Fruit fly (Drosophila melanogaster) whole organism, wandering third instar larva: ENCODE data around the gene HIP-R.

ENCODE experiments used
- Abd-B ChIP-seq: fragments of >200 bp; optimal IDR thresholded peaks from 2 replicates; lab custom pipeline; 2017; ENCODE audit warnings: missing biosample characterization, missing genetic modification characterization
- CG32264 ChIP-seq: fragments of 200-800 bp; sonication (Bioruptor generic); optimal IDR thresholded peaks from 2 replicates; lab custom pipeline; 2016; ENCODE audit warnings: missing biosample characterization, missing genetic modification characterization
- CG9705 ChIP-seq: fragments of 200-800 bp; sonication (Bioruptor generic); optimal IDR thresholded peaks from 2 replicates; lab custom pipeline; 2018; ENCODE audit warnings: missing biosample characterization, mild to moderate bottlenecking, missing genetic modification characterization
- CrebA ChIP-seq: fragments of 200-800 bp; sonication (Bioruptor generic); optimal IDR thresholded peaks from 2 replicates; lab custom pipeline; 2016; ENCODE audit warnings: missing biosample characterization, mild to moderate bottlenecking, missing genetic modification characterization, borderline replicate concordance
- Dfd ChIP-seq: fragments of >200 bp; optimal IDR thresholded peaks from 2 replicates; lab custom pipeline; 2017; ENCODE audit warnings: missing biosample characterization, missing genetic modification characterization
- Dif ChIP-seq: fragments of 200-275, 200-300 bp; sonication (Bioruptor generic); optimal IDR thresholded peaks from 2 replicates; lab custom pipeline; 2018; ENCODE audit warnings: missing biosample characterization, missing genetic modification characterization; ENCODE audit not compliant: partially characterized antibody
- GATAd ChIP-seq: sonication (Bioruptor generic); optimal IDR thresholded peaks from 2 replicates; lab custom pipeline; 2016; ENCODE audit warnings: missing biosample characterization, missing genetic modification characterization
- HLH106 ChIP-seq: fragments of 200-800 bp; optimal IDR thresholded peaks from 3 replicates; lab custom pipeline; 2019; ENCODE audit warnings: missing biosample characterization, mild to moderate bottlenecking, missing genetic modification characterization, moderate library complexity
- Hnf4 ChIP-seq: fragments of 200-800 bp; sonication (Bioruptor generic); optimal IDR thresholded peaks from 2 replicates; lab custom pipeline; 2016; ENCODE audit warnings: missing biosample characterization, mild to moderate bottlenecking, missing genetic modification characterization
- Hr78 ChIP-seq: fragments of >200 bp; optimal IDR thresholded peaks from 2 replicates; lab custom pipeline; 2017; ENCODE audit warnings: missing biosample characterization, missing genetic modification characterization
- Hr83 ChIP-seq: fragments of 200-300 bp; sonication (Bioruptor generic); optimal IDR thresholded peaks from 2 replicates; lab custom pipeline; 2016; ENCODE audit warnings: missing biosample characterization, mild to moderate bottlenecking, missing genetic modification characterization, moderate library complexity; ENCODE audit not compliant: poor library complexity, severe bottlenecking
- Jra ChIP-seq: sonication (Bioruptor generic); optimal IDR thresholded peaks from 2 replicates; lab custom pipeline; 2016; ENCODE audit warnings: missing biosample characterization, missing genetic modification characterization
- Mio ChIP-seq: sonication (Bioruptor generic); optimal IDR thresholded peaks from 2 replicates; lab custom pipeline; 2016; ENCODE audit warnings: missing biosample characterization, missing genetic modification characterization
- Myc ChIP-seq: fragments of >200 bp; optimal IDR thresholded peaks from 2 replicates; lab custom pipeline; 2017
- N ChIP-seq: fragments of >200 bp; optimal IDR thresholded peaks from 2 replicates; lab custom pipeline; 2018; ENCODE audit warnings: missing biosample characterization, missing external identifiers, missing genetic modification characterization
- OdsH ChIP-seq: fragments of 200-800 bp; sonication (Bioruptor generic); optimal IDR thresholded peaks from 2 replicates; lab custom pipeline; 2016; ENCODE audit warnings: missing biosample characterization, mild to moderate bottlenecking, missing genetic modification characterization
- Rel ChIP-seq, 2 experiments: fragments of 200-800 bp; sonication (Bioruptor generic) in 1 of 2; optimal IDR thresholded peaks; 2 replicates in 1 of 2; 3 replicates in 1 of 2; lab custom pipeline; 2016 to 2019; ENCODE audit warnings: mild to moderate bottlenecking in 2 of 2, missing biosample characterization in 2 of 2, missing genetic modification characterization in 2 of 2, moderate library complexity in 1 of 2
- Sp1 ChIP-seq: fragments of 200-800 bp; sonication (Bioruptor generic); optimal IDR thresholded peaks from 3 replicates; lab custom pipeline; 2019; ENCODE audit warnings: missing biosample characterization, mild to moderate bottlenecking, missing genetic modification characterization, moderate library complexity
- Vsx2 ChIP-seq: fragments of 200-300, 225-300 bp; sonication (Bioruptor generic); optimal IDR thresholded peaks from 2 replicates; lab custom pipeline; 2018; ENCODE audit warnings: missing biosample characterization, missing genetic modification characterization; ENCODE audit not compliant: partially characterized antibody
- br ChIP-seq: fragments of 200-800 bp; sonication (Bioruptor generic); optimal IDR thresholded peaks from 2 replicates; lab custom pipeline; 2016; ENCODE audit warnings: missing biosample characterization, missing genetic modification characterization
- brk ChIP-seq: fragments of 200-800 bp; sonication (Bioruptor generic); optimal IDR thresholded peaks from 2 replicates; lab custom pipeline; 2016; ENCODE audit warnings: missing biosample characterization, mild to moderate bottlenecking, missing genetic modification characterization
- dl ChIP-seq, 2 experiments: fragments of 175-275, 200-275 bp in 1 of 2; fragments of 200-275 bp in 1 of 2; sonication (Bioruptor generic); optimal IDR thresholded peaks; lab custom pipeline; 2018; ENCODE audit warnings: mild to moderate bottlenecking in 2 of 2, missing biosample characterization in 2 of 2, missing genetic modification characterization in 2 of 2, moderate library complexity in 2 of 2; ENCODE audit not compliant: partially characterized antibody in 2 of 2, insufficient read depth in 1 of 2
- dmrt93B ChIP-seq: fragments of 200-800 bp; sonication (Bioruptor generic); optimal IDR thresholded peaks from 2 replicates; lab custom pipeline; 2018; ENCODE audit warnings: missing biosample characterization, mild to moderate bottlenecking, missing genetic modification characterization
- dsf ChIP-seq: sonication (Bioruptor generic); optimal IDR thresholded peaks from 2 replicates; lab custom pipeline; 2016; ENCODE audit warnings: missing biosample characterization, missing genetic modification characterization, borderline replicate concordance
- ey ChIP-seq: fragments of 200-800 bp; sonication (Bioruptor generic); optimal IDR thresholded peaks from 2 replicates; lab custom pipeline; 2016; ENCODE audit warnings: missing biosample characterization, missing genetic modification characterization
- foxo ChIP-seq, 2 experiments: fragments of 200-800 bp; sonication (Bioruptor generic); optimal IDR thresholded peaks; 2 replicates in 1 of 2; 3 replicates in 1 of 2; lab custom pipeline; 2016 to 2017; ENCODE audit warnings: missing biosample characterization in 2 of 2, missing genetic modification characterization in 2 of 2
- fru ChIP-seq: fragments of 200-800 bp; sonication (Bioruptor generic); optimal IDR thresholded peaks from 3 replicates; lab custom pipeline; 2016; ENCODE audit warnings: missing biosample characterization, mild to moderate bottlenecking, missing genetic modification characterization
- h ChIP-seq: fragments of 200-800 bp; sonication (Bioruptor generic); optimal IDR thresholded peaks from 3 replicates; lab custom pipeline; 2016; ENCODE audit warnings: missing biosample characterization, mild to moderate bottlenecking, missing genetic modification characterization
- jim ChIP-seq: fragments of 175-275, 200-325 bp; sonication (Bioruptor generic); optimal IDR thresholded peaks from 2 replicates; lab custom pipeline; 2016; ENCODE audit warnings: missing biosample characterization, mild to moderate bottlenecking, missing genetic modification characterization
- lola ChIP-seq: fragments of >200 bp; optimal IDR thresholded peaks from 2 replicates; lab custom pipeline; 2017; ENCODE audit warnings: missing biosample characterization, missing genetic modification characterization
- pan ChIP-seq: fragments of >200 bp; optimal IDR thresholded peaks from 2 replicates; lab custom pipeline; 2017
- psq ChIP-seq: fragments of 200-800 bp; sonication (Bioruptor generic); optimal IDR thresholded peaks from 3 replicates; lab custom pipeline; 2017; ENCODE audit warnings: missing biosample characterization, mild to moderate bottlenecking, missing genetic modification characterization, moderate library complexity
- rgr ChIP-seq: fragments of 200-800 bp; sonication (Bioruptor generic); optimal IDR thresholded peaks from 3 replicates; lab custom pipeline; 2016; ENCODE audit warnings: missing biosample characterization, mild to moderate bottlenecking, missing genetic modification characterization
- sage ChIP-seq: fragments of 200-800 bp; sonication (Bioruptor generic); optimal IDR thresholded peaks from 2 replicates; lab custom pipeline; 2016; ENCODE audit warnings: missing biosample characterization, mild to moderate bottlenecking, missing genetic modification characterization
- sv ChIP-seq: fragments of 200-800 bp; sonication (Bioruptor generic); optimal IDR thresholded peaks from 3 replicates; lab custom pipeline; 2016; ENCODE audit warnings: missing biosample characterization, missing genetic modification characterization
- tai ChIP-seq: sonication (Bioruptor generic); optimal IDR thresholded peaks from 2 replicates; lab custom pipeline; 2016; ENCODE audit warnings: missing biosample characterization, missing genetic modification characterization
- usp ChIP-seq: fragments of >200 bp; optimal IDR thresholded peaks from 2 replicates; lab custom pipeline; 2017; ENCODE audit warnings: missing biosample characterization, missing genetic modification characterization
- woc ChIP-seq: sonication (Bioruptor generic); optimal IDR thresholded peaks from 2 replicates; lab custom pipeline; 2016; ENCODE audit warnings: missing biosample characterization, mild to moderate bottlenecking, missing genetic modification characterization

Gene HIP-R

DNA sequence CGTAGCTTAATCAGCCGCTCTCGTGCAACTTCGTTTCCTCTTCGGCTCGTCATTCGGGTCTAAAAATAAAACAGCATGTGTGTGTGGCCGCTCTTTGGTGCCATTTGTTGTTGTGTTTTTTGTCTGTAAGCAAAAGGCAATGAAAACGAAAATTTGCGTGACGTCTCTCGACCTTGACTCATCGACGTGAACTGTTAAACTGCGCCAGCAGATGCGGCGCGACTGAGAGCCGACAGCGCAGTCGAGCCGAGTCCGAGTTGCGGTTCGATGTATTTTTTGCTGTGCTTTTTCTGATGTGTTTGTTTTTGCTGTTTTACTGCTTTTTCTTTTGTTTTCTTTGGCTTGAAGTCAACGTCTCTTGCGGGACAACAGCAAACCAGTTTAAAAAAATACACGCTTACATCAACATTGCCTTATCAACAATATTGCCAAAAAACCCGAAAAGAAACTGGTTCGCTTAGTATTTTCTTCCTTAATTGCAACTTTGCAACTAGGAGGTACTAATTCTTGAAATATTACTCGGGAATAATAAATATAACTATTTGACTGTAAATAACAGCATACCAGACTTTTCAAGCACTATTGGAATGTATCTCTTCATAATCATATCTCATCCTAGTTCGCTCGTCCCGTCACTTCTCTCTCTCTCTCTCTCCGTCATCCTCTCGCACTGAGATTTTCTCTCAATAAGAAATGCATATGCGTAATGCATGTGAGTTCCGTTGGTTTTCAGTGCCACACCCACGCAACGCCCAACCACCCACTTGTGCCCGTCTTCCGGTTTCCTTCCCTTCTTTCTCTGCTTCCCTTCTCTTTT, 11.4 kb upstream of the HIP-R start:
- TF ChIP-seq brk (GFP tag; lab: Kevin White, UChicago), result peak; percentile 36
- peak; percentile 12 for TF ChIP-seq woc (GFP tag; lab: Kevin White, UChicago)
- peak; percentile 1 for TF ChIP-seq jim (GFP tag; lab: Kevin White, UChicago)
- no peak for TF ChIP-seq dmrt93B (GFP tag; lab: Kevin White, UChicago)
- peak; percentile 10 for TF ChIP-seq OdsH (GFP tag; lab: Kevin White, UChicago)
- TF ChIP-seq tai (GFP tag; lab: Kevin White, UChicago), result no peak
- TF ChIP-seq usp (GFP tag; lab: Kevin White, UChicago), result no peak
- peak; percentile 76 for TF ChIP-seq Sp1
- peak; percentile 37 for TF ChIP-seq Hnf4 (GFP tag; lab: Kevin White, UChicago)
- TF ChIP-seq Vsx2 (GFP tag; lab: Kevin White, UChicago), result no peak
- peak; percentile 55 for TF ChIP-seq psq (GFP tag; lab: Kevin White, UChicago)
- TF ChIP-seq foxo (GFP tag; optimal IDR thresholded peaks at IDR 0.05; lab: Kevin White, UChicago), result peak in 1 of 2 experiments; percentile 48
- no peak for TF ChIP-seq CG9705 (GFP tag; lab: Kevin White, UChicago)
- peak in 1 of 2 experiments; percentile 29 for TF ChIP-seq dl (GFP tag; optimal IDR thresholded peaks at IDR 0.05; lab: Kevin White, UChicago; ENCODE audit: insufficient read depth in 1 of 2, partially characterized antibody in 2 of 2)
- TF ChIP-seq HLH106 (tag; lab: Kevin White, UChicago), result no peak
- no peak for TF ChIP-seq dsf (GFP tag; lab: Kevin White, UChicago)
- TF ChIP-seq CrebA (GFP tag; lab: Kevin White, UChicago), result peak; percentile 65
- peak; percentile 42 for TF ChIP-seq Hr83 (GFP tag; lab: Kevin White, UChicago)
- peak; percentile 79 for TF ChIP-seq Rel (GFP tag; optimal IDR thresholded peaks at IDR 0.05; lab: Kevin White, UChicago)
- TF ChIP-seq Rel (tag; optimal IDR thresholded peaks at IDR 0.05; lab: Kevin White, UChicago), result peak; percentile 76
- TF ChIP-seq Hr78 (GFP tag; lab: Kevin White, UChicago), result no peak
- no peak for TF ChIP-seq Dfd
- TF ChIP-seq sv (GFP tag; lab: Kevin White, UChicago), result no peak
- no peak for TF ChIP-seq ey (GFP tag; lab: Kevin White, UChicago)
- peak; percentile 28 for TF ChIP-seq h
- TF ChIP-seq fru (GFP tag; lab: Kevin White, UChicago), result no peak
- no peak for TF ChIP-seq rgr (GFP tag; lab: Kevin White, UChicago)
- TF ChIP-seq CG32264, result no peak
- TF ChIP-seq Dif, result peak; percentile 37
- no peak for TF ChIP-seq Abd-B
- no peak for TF ChIP-seq Myc (lab: Kevin White, UChicago)
- TF ChIP-seq sage (GFP tag; lab: Kevin White, UChicago), result peak; percentile 52
- TF ChIP-seq N (GFP tag; lab: Kevin White, UChicago), result no peak
- no peak for TF ChIP-seq GATAd (GFP tag; lab: Kevin White, UChicago)
- TF ChIP-seq Jra (GFP tag; lab: Kevin White, UChicago), result peak; percentile 7
- TF ChIP-seq br (GFP tag; lab: Kevin White, UChicago), result no peak
- no peak for TF ChIP-seq lola (GFP tag; lab: Kevin White, UChicago)
- no peak for TF ChIP-seq Mio
- no peak for TF ChIP-seq pan

DNA sequence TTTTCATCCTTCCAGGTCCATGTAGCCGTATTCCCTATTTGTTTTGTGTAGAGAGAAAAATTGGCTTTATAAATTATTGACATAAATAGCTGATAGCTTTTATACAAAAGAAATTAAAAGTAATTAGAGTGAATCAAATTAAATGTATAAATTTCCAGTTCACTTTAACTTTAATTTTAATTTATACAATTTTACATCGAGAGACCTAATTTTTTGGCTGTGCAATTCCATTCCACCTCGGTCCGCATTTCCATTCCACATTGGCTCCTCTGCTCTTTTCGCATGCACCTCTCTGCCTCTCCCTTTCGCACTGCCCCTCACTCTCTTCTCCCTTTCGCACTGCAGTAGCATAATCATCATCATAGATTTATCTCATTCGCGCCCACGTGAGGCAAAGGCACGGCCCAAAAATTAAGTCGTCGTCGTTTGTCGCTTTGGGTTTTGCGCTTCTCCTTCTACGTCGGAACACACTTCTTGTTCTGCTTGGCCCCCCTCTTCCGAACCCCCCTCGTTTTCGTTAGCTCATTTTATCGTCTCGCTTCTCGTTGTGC, 10.7 kb upstream of the HIP-R start:
- TF ChIP-seq CG32264 (no peak), Vsx2 (GFP tag; lab: Kevin White, UChicago) (no peak), foxo (GFP tag; optimal IDR thresholded peaks at IDR 0.05; lab: Kevin White, UChicago) (peak in 1 of 2 experiments; percentile 43), ey (GFP tag; lab: Kevin White, UChicago) (peak; percentile 36), pan (no peak), Myc (lab: Kevin White, UChicago) (no peak), br (GFP tag; lab: Kevin White, UChicago) (no peak), rgr (GFP tag; lab: Kevin White, UChicago) (peak; percentile 41), CrebA (GFP tag; lab: Kevin White, UChicago) (no peak), N (GFP tag; lab: Kevin White, UChicago) (no peak), HLH106 (tag; lab: Kevin White, UChicago) (no peak), dsf (GFP tag; lab: Kevin White, UChicago) (no peak), sage (GFP tag; lab: Kevin White, UChicago) (peak; percentile 9), Abd-B (no peak), lola (GFP tag; lab: Kevin White, UChicago) (no peak), Jra (GFP tag; lab: Kevin White, UChicago) (no peak), dmrt93B (GFP tag; lab: Kevin White, UChicago) (no peak), Rel (GFP tag; optimal IDR thresholded peaks at IDR 0.05; lab: Kevin White, UChicago) (no peak), Rel (tag; optimal IDR thresholded peaks at IDR 0.05; lab: Kevin White, UChicago) (peak; percentile 3), Hr78 (GFP tag; lab: Kevin White, UChicago) (no peak), brk (GFP tag; lab: Kevin White, UChicago) (no peak), OdsH (GFP tag; lab: Kevin White, UChicago) (no peak), Dfd (no peak), psq (GFP tag; lab: Kevin White, UChicago) (peak; percentile 61), Dif (no peak), Sp1 (no peak), GATAd (GFP tag; lab: Kevin White, UChicago) (no peak), Mio (no peak), dl (GFP tag; optimal IDR thresholded peaks at IDR 0.05; lab: Kevin White, UChicago; ENCODE audit: insufficient read depth in 1 of 2, partially characterized antibody in 2 of 2) (peak in 1 of 2 experiments; percentile 9), sv (GFP tag; lab: Kevin White, UChicago) (no peak), woc (GFP tag; lab: Kevin White, UChicago) (no peak), jim (GFP tag; lab: Kevin White, UChicago) (no peak), CG9705 (GFP tag; lab: Kevin White, UChicago) (no peak), fru (GFP tag; lab: Kevin White, UChicago) (peak; percentile 44), tai (GFP tag; lab: Kevin White, UChicago) (no peak), usp (GFP tag; lab: Kevin White, UChicago) (no peak), Hr83 (GFP tag; lab: Kevin White, UChicago) (no peak), h (peak; percentile 32), Hnf4 (GFP tag; lab: Kevin White, UChicago) (no peak)
